Worm (Caenorhabditis elegans): ENCODE data around the gene col-124.

DNA sequence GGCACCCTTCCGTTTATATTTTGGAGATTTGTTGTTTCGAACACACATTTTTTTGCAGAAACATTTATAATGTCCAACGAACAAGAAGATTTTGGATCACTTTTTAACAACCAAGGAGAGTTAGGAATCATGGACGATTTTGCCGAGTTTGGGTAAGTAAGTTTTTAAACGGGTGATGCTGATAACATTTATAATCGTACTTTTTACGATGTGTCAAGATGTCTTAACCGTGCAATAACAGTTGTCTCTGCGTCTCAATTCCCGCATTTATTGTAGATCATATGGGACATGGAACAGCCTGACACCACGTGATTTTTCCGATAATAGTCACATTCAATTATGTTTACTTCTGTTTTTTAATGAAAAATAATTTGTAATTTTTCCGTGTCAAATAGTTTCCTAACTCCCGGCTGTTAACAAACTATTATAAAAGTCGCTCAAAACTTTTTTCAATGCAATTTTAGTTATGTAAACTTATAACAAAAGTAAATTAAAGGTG is 34.4 kb downstream of the col-124 start, which contains the start of gene daf-14:
- TF ChIP-seq W03F9.2 (tag; optimal IDR thresholded peaks at IDR 0.05) = no peak
- TF ChIP-seq dao-5 (tag; optimal IDR thresholded peaks at IDR 0.05) = no peak
- no peak for TF ChIP-seq him-1 (tag; optimal IDR thresholded peaks at IDR 0.05)

Data from whole organism, L4/young adult.